Fruit fly (Drosophila melanogaster) whole organism, embryonic: Measurements from ENCODE around the gene CG15382.

ENCODE experiments used
- CG12155 ChIP-seq: fragments of 200-800 bp; sonication (Bioruptor generic); optimal IDR thresholded peaks from 3 replicates; lab custom pipeline; 2016; ENCODE audit warnings: missing biosample characterization, missing genetic modification characterization
- CG12236 ChIP-seq: fragments of 200-800 bp; sonication (Bioruptor generic); optimal IDR thresholded peaks from 2 replicates; lab custom pipeline; 2016; ENCODE audit warnings: missing biosample characterization, missing genetic modification characterization
- CG12744 ChIP-seq: fragments of 200-800 bp; sonication (Bioruptor generic); optimal IDR thresholded peaks from 2 replicates; lab custom pipeline; 2016; ENCODE audit warnings: missing biosample characterization, missing genetic modification characterization
- CG13287 ChIP-seq: fragments of 200-800 bp; sonication (Bioruptor generic); IDR thresholded peaks from 2 replicates; pipeline ENCODE4 v1.3.6; 2022; ENCODE audit warnings: missing biosample characterization, missing genetic modification characterization; ENCODE audit not compliant: partially characterized antibody
- CG3281 ChIP-seq: fragments of 200-800 bp; sonication (Bioruptor generic); optimal IDR thresholded peaks from 3 replicates; lab custom pipeline; 2017; ENCODE audit warnings: missing biosample characterization, mild to moderate bottlenecking, missing genetic modification characterization
- CG34224 ChIP-seq: fragments of 200-800 bp; sonication (Bioruptor generic); IDR thresholded peaks from 3 replicates; pipeline ENCODE4 v1.3.6; 2022; ENCODE audit warnings: missing biosample characterization, missing genetic modification characterization; ENCODE audit not compliant: partially characterized antibody
- CG3847 ChIP-seq: fragments of 200-800 bp; sonication (Bioruptor generic); IDR thresholded peaks from 2 replicates; pipeline ENCODE4 v1.3.6; 2022; ENCODE audit warnings: missing biosample characterization, missing genetic modification characterization
- CG4617 ChIP-seq: fragments of 200-800 bp; sonication (Bioruptor generic); optimal IDR thresholded peaks from 3 replicates; lab custom pipeline; 2016; ENCODE audit warnings: missing biosample characterization, missing genetic modification characterization, borderline replicate concordance
- CG5245 ChIP-seq: fragments of 200-800 bp; sonication (Bioruptor generic); optimal IDR thresholded peaks from 3 replicates; lab custom pipeline; 2016; ENCODE audit warnings: missing biosample characterization, missing genetic modification characterization
- CG7357 ChIP-seq: fragments of 200-800 bp; sonication (Bioruptor generic); IDR thresholded peaks from 3 replicates; pipeline ENCODE4 v1.3.6; 2022; ENCODE audit warnings: missing biosample characterization, missing genetic modification characterization
- CG8089 ChIP-seq: fragments of 200-800 bp; sonication (Bioruptor generic); optimal IDR thresholded peaks from 3 replicates; lab custom pipeline; 2016; ENCODE audit warnings: missing biosample characterization, missing genetic modification characterization
- CG8478 ChIP-seq: fragments of >200 bp; optimal IDR thresholded peaks from 2 replicates; lab custom pipeline; 2018
- CoRest ChIP-seq: fragments of 200-800 bp; sonication (Bioruptor generic); optimal IDR thresholded peaks from 3 replicates; lab custom pipeline; 2018; ENCODE audit warnings: missing biosample characterization, mild to moderate bottlenecking, missing genetic modification characterization, moderate library complexity
- D19B ChIP-seq: fragments of 200-800 bp; sonication (Bioruptor generic); optimal IDR thresholded peaks from 2 replicates; lab custom pipeline; 2017; ENCODE audit warnings: missing biosample characterization, mild to moderate bottlenecking, missing genetic modification characterization
- Dad ChIP-seq: fragments of 200-800 bp; sonication (Bioruptor generic); optimal IDR thresholded peaks from 3 replicates; lab custom pipeline; 2016; ENCODE audit warnings: missing biosample characterization, missing genetic modification characterization
- Dfd ChIP-seq, 2 experiments: fragments of >200 bp; optimal IDR thresholded peaks; 2 replicates each; lab custom pipeline; 2017; ENCODE audit warnings: missing biosample characterization in 2 of 2, missing genetic modification characterization in 2 of 2
- Doc2 ChIP-seq: fragments of 200-800 bp; sonication (Bioruptor generic); IDR thresholded peaks from 2 replicates; pipeline ENCODE4 v1.3.6; 2022; ENCODE audit warnings: missing biosample characterization, missing genetic modification characterization
- Eip74EF ChIP-seq, 2 experiments: fragments of 200-800 bp in 1 of 2; fragments of >200 bp in 1 of 2; sonication (Bioruptor generic) in 1 of 2; optimal IDR thresholded peaks; 2 replicates each; lab custom pipeline; 2017 to 2019; ENCODE audit warnings: missing biosample characterization in 2 of 2, missing genetic modification characterization in 2 of 2, mild to moderate bottlenecking in 1 of 2, moderate library complexity in 1 of 2
- Gug ChIP-seq: fragments of 200-800 bp; sonication (Bioruptor generic); IDR thresholded peaks from 4 replicates; pipeline ENCODE4 v1.3.6; 2022; ENCODE audit warnings: missing biosample characterization, missing genetic modification characterization
- H15 ChIP-seq: fragments of 200-800 bp; sonication (Bioruptor generic); IDR thresholded peaks from 3 replicates; pipeline ENCODE4 v1.3.6; 2022; ENCODE audit warnings: missing biosample characterization, missing genetic modification characterization
- HHEX ChIP-seq: fragments of 200-800 bp; sonication (Bioruptor generic); optimal IDR thresholded peaks from 3 replicates; lab custom pipeline; 2017; ENCODE audit warnings: missing biosample characterization, mild to moderate bottlenecking, missing genetic modification characterization, missing genetic modification reagents
- HLH4C ChIP-seq: fragments of 200-800 bp; sonication (Bioruptor generic); IDR thresholded peaks from 3 replicates; pipeline ENCODE4 v1.3.6; 2022; ENCODE audit warnings: missing biosample characterization, missing genetic modification characterization; ENCODE audit not compliant: partially characterized antibody
- HLHmδ ChIP-seq: fragments of 200-800 bp; sonication (Bioruptor generic); optimal IDR thresholded peaks from 2 replicates; lab custom pipeline; 2018; ENCODE audit warnings: missing biosample characterization, mild to moderate bottlenecking, missing genetic modification characterization, moderate library complexity
- Hand ChIP-seq: fragments of 200-800 bp; sonication (Bioruptor generic); optimal IDR thresholded peaks from 2 replicates; lab custom pipeline; 2017; ENCODE audit warnings: mild to moderate bottlenecking, missing biosample characterization, missing genetic modification reagents, missing genetic modification characterization
- Hsf ChIP-seq: fragments of 200-800 bp; sonication (Bioruptor generic); optimal IDR thresholded peaks from 3 replicates; lab custom pipeline; 2016; ENCODE audit warnings: missing biosample characterization, missing genetic modification characterization
- Neu2 ChIP-seq: fragments of 200-800 bp; sonication (Bioruptor generic); optimal IDR thresholded peaks from 3 replicates; lab custom pipeline; 2016; ENCODE audit warnings: missing biosample characterization, missing genetic modification characterization, borderline replicate concordance
- Pdp1 ChIP-seq, 2 experiments: fragments of 200-800 bp; sonication (Bioruptor generic); optimal IDR thresholded peaks; 3 replicates each; lab custom pipeline; 2016; ENCODE audit warnings: missing biosample characterization in 2 of 2, missing genetic modification characterization in 2 of 2, mild to moderate bottlenecking in 1 of 2, moderate library complexity in 1 of 2
- Sin3A ChIP-seq: fragments of >200 bp; optimal IDR thresholded peaks from 2 replicates; lab custom pipeline; 2018
- Sry-δ ChIP-seq: fragments of 200-800 bp; sonication (Bioruptor generic); optimal IDR thresholded peaks from 2 replicates; lab custom pipeline; 2016; ENCODE audit warnings: missing biosample characterization, missing genetic modification characterization
- Vsx1 ChIP-seq: fragments of 200-800 bp; sonication (Bioruptor generic); optimal IDR thresholded peaks from 2 replicates; lab custom pipeline; 2017; ENCODE audit warnings: missing biosample characterization, mild to moderate bottlenecking, missing genetic modification characterization, missing genetic modification reagents
- bbx ChIP-seq: fragments of 200-800 bp; sonication (Bioruptor generic); IDR thresholded peaks from 2 replicates; pipeline ENCODE4 v1.3.6; 2022; ENCODE audit warnings: missing biosample characterization, missing genetic modification characterization; ENCODE audit not compliant: partially characterized antibody
- cas ChIP-seq: fragments of 200-800 bp; sonication (Bioruptor generic); IDR thresholded peaks from 2 replicates; pipeline ENCODE4 v1.3.6; 2022; ENCODE audit warnings: missing biosample characterization, missing genetic modification characterization
- dan ChIP-seq: fragments of 200-800 bp; sonication (Bioruptor generic); IDR thresholded peaks from 2 replicates; pipeline ENCODE4 v1.3.6; 2022; ENCODE audit warnings: missing biosample characterization, missing genetic modification characterization
- esg ChIP-seq: fragments of 200-800 bp; sonication (Bioruptor generic); conservative IDR thresholded peaks from 2 replicates; pipeline ENCODE4 v1.3.6; 2022; ENCODE audit warnings: missing biosample characterization, missing genetic modification characterization
- eve ChIP-seq, 2 experiments: fragments of >200 bp; optimal IDR thresholded peaks; 2 replicates each; lab custom pipeline; 2017; ENCODE audit warnings: missing biosample characterization in 2 of 2, missing genetic modification characterization in 2 of 2
- gsb-n ChIP-seq: fragments of 200-800 bp; sonication (Bioruptor generic); optimal IDR thresholded peaks from 3 replicates; lab custom pipeline; 2018; ENCODE audit warnings: missing biosample characterization, mild to moderate bottlenecking, missing genetic modification characterization
- gt ChIP-seq: fragments of 200-800 bp; sonication (Bioruptor generic); IDR thresholded peaks from 2 replicates; pipeline ENCODE4 v1.3.6; 2022; ENCODE audit warnings: missing biosample characterization, missing genetic modification characterization
- hkb ChIP-seq, 2 experiments: fragments of 200-800 bp in 1 of 2; fragments of >200 bp in 1 of 2; sonication (Bioruptor generic) in 1 of 2; IDR thresholded peaks in 1 of 2; optimal IDR thresholded peaks in 1 of 2; 2 replicates each; pipeline versions ENCODE4 v1.3.6 to Lab custom; 2017 to 2022; ENCODE audit warnings: missing biosample characterization in 1 of 2, missing genetic modification characterization in 1 of 2
- jing ChIP-seq: fragments of 200-800 bp; sonication (Bioruptor generic); optimal IDR thresholded peaks from 2 replicates; lab custom pipeline; 2018; ENCODE audit warnings: missing biosample characterization, mild to moderate bottlenecking, missing genetic modification characterization
- lmd ChIP-seq: fragments of 200-800 bp; sonication (Bioruptor generic); IDR thresholded peaks from 2 replicates; pipeline ENCODE4 v1.3.6; 2022; ENCODE audit warnings: missing biosample characterization, missing genetic modification characterization
- mam ChIP-seq: fragments of 200-800 bp; sonication (Bioruptor generic); optimal IDR thresholded peaks from 3 replicates; lab custom pipeline; 2016; ENCODE audit warnings: missing biosample characterization, missing genetic modification characterization
- mld ChIP-seq: fragments of 200-800 bp; sonication (Bioruptor generic); IDR thresholded peaks from 3 replicates; pipeline ENCODE4 v1.3.6; 2022; ENCODE audit warnings: missing biosample characterization, missing genetic modification characterization; ENCODE audit not compliant: partially characterized antibody
- onecut ChIP-seq: fragments of 200-800 bp; sonication (Bioruptor generic); IDR thresholded peaks from 2 replicates; pipeline ENCODE4 v1.3.6; 2022; ENCODE audit warnings: missing biosample characterization, missing genetic modification characterization
- pb ChIP-seq: fragments of 200-800 bp; sonication (Bioruptor generic); optimal IDR thresholded peaks from 3 replicates; lab custom pipeline; 2016; ENCODE audit warnings: missing biosample characterization, missing genetic modification characterization
- sc ChIP-seq, 3 experiments: fragments of >200 bp in 2 of 3; fragments of 200-800 bp in 1 of 3; sonication (Bioruptor generic) in 1 of 3; optimal IDR thresholded peaks; 2 replicates in 2 of 3; 3 replicates in 1 of 3; lab custom pipeline; 2017; ENCODE audit warnings: mild to moderate bottlenecking in 1 of 3, missing biosample characterization in 1 of 3, missing genetic modification characterization in 1 of 3, missing genetic modification reagents in 1 of 3
- sob ChIP-seq: fragments of 200-800 bp; sonication (Bioruptor generic); IDR thresholded peaks from 2 replicates; pipeline ENCODE4 v1.3.6; 2022; ENCODE audit warnings: missing biosample characterization, missing genetic modification characterization
- sug ChIP-seq: fragments of 200-800 bp; optimal IDR thresholded peaks from 2 replicates; lab custom pipeline; 2019; ENCODE audit warnings: missing biosample characterization, mild to moderate bottlenecking, missing genetic modification characterization, moderate library complexity
- ttk ChIP-seq: fragments of 200-800 bp; sonication (Bioruptor generic); IDR thresholded peaks from 2 replicates; pipeline ENCODE4 v2.1.2; 2022; ENCODE audit warnings: missing biosample characterization, missing genetic modification characterization
- z ChIP-seq: fragments of 200-800 bp; sonication (Bioruptor generic); IDR thresholded peaks from 3 replicates; pipeline ENCODE4 v1.3.6; 2022; ENCODE audit warnings: missing biosample characterization, missing genetic modification characterization

CG15382 gene

DNA sequence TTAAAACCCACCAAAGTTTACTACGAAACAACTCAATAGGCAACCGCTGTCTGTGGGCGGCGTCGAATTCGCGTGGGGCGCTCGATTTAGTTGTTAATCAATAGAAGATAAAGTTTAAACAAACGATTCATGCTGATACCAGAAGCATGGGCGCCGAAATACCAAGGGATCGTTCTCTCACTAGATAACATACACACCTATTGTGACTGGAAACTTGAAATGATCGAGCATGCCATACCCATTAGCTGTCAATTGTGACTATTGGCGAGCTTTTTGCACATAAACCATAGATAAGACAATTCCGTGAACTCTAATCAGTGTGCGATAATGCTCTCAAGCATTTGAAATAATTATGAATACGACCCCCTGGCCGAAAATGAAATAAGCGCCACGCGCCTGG is 23.8 kb downstream of the CG15382 start (continued):
- TF ChIP-seq dan (no peak), Doc2 (GFP tag; lab: Robert Waterston, UW) (0 out of 2 replicates have a peak, but pooled peaks have one; percentile 23), HLH4C (GFP tag; lab: Robert Waterston, UW) (no peak), lmd (GFP tag; lab: Robert Waterston, UW) (peak; percentile 86), jing (GFP tag; lab: Kevin White, UChicago) (peak; percentile 63), CG3847 (GFP tag; lab: Robert Waterston, UW) (peak; percentile 80), Vsx1 (GFP tag; lab: Kevin White, UChicago) (peak; percentile 8), mam (GFP tag; lab: Kevin White, UChicago) (peak; percentile 67), CG13287 (GFP tag; lab: Robert Waterston, UW) (no peak; the same call in 1 of the 2 replicates), Pdp1 (GFP tag; optimal IDR thresholded peaks at IDR 0.05; lab: Kevin White, UChicago) (peak; percentile 73 to 82), CG34224 (GFP tag; lab: Robert Waterston, UW) (no peak), gsb-n (tag; lab: Kevin White, UChicago) (peak; percentile 38), Hsf (GFP tag; lab: Kevin White, UChicago) (peak; percentile 71), esg (GFP tag; lab: Robert Waterston, UW) (peak; percentile 59; the same call in 1 of the 2 replicates), hkb (optimal IDR thresholded peaks at IDR 0.05; lab: Kevin White, UChicago) (no peak), hkb (GFP tag; IDR thresholded peaks at IDR 0.05; lab: Robert Waterston, UW) (peak; percentile 73), sc (optimal IDR thresholded peaks at IDR 0.05; lab: Kevin White, UChicago) (no peak), sc (GFP tag; optimal IDR thresholded peaks at IDR 0.05; lab: Kevin White, UChicago) (peak; percentile 44), eve (GFP tag; optimal IDR thresholded peaks at IDR 0.05; lab: Kevin White, UChicago) (peak in 1 of 2 experiments; percentile 87), HHEX (GFP tag; lab: Kevin White, UChicago) (peak; percentile 78), CG4617 (GFP tag; lab: Kevin White, UChicago) (no peak), Gug (GFP tag; lab: Robert Waterston, UW) (peak; percentile 63; the same call in 2 of the 4 replicates), Hand (GFP tag; lab: Kevin White, UChicago) (peak; percentile 60), sob (GFP tag; lab: Robert Waterston, UW) (peak; percentile 74), Dad (GFP tag; lab: Kevin White, UChicago) (peak; percentile 35), CG8089 (GFP tag; lab: Kevin White, UChicago) (peak; percentile 26), Neu2 (GFP tag; lab: Kevin White, UChicago) (no peak), CG12236 (peak; percentile 8), pb (GFP tag; lab: Kevin White, UChicago) (peak; percentile 48), CG7357 (peak; percentile 66; the same call in 2 of the 3 replicates), CG3281 (GFP tag; lab: Kevin White, UChicago) (peak; percentile 60), CoRest (tag; lab: Kevin White, UChicago) (peak; percentile 84), onecut (peak; percentile 30; the same call in 1 of the 2 replicates), CG5245 (GFP tag; lab: Kevin White, UChicago) (peak; percentile 55), sug (tag; lab: Kevin White, UChicago) (peak; percentile 99), Sin3A (no peak), H15 (GFP tag; lab: Robert Waterston, UW) (peak; percentile 58; the same call in 2 of the 3 replicates), HLHmδ (GFP tag; lab: Kevin White, UChicago) (no peak), bbx (no peak), Sry-δ (GFP tag; lab: Kevin White, UChicago) (peak; percentile 36), ttk (GFP tag; lab: Robert Waterston, UW) (peak; percentile 44), cas (GFP tag; lab: Robert Waterston, UW) (peak; percentile 33; the same call in 1 of the 2 replicates), CG12744 (GFP tag; lab: Kevin White, UChicago) (peak; percentile 70), Dfd (GFP tag; optimal IDR thresholded peaks at IDR 0.05; lab: Kevin White, UChicago) (no peak), CG12155 (GFP tag; lab: Kevin White, UChicago) (peak; percentile 75), D19B (GFP tag; lab: Kevin White, UChicago) (peak; percentile 97), mld (no peak), z (GFP tag; lab: Robert Waterston, UW) (no peak), Eip74EF (GFP tag; optimal IDR thresholded peaks at IDR 0.05; lab: Kevin White, UChicago) (peak in 1 of 2 experiments; percentile 63), CG8478 (lab: Kevin White, UChicago) (no peak), gt (GFP tag; lab: Robert Waterston, UW) (0 out of 2 replicates have a peak, but pooled peaks have one; percentile 20)
